Fruit fly (Drosophila melanogaster) whole organism, embryonic: Measurements from ENCODE around the gene sau.

ENCODE experiments used
- BEAF-32 ChIP-seq: fragments of 200-800 bp; sonication (Bioruptor generic); optimal IDR thresholded peaks from 3 replicates; lab custom pipeline; 2017; ENCODE audit warnings: missing biosample characterization, missing genetic modification characterization, mild to moderate bottlenecking, moderate library complexity, missing genetic modification reagents
- CG10147 ChIP-seq: fragments of 200-800 bp; sonication (Bioruptor generic); optimal IDR thresholded peaks from 2 replicates; lab custom pipeline; 2019; ENCODE audit warnings: missing biosample characterization, mild to moderate bottlenecking, missing genetic modification characterization, moderate library complexity
- CG14710 ChIP-seq: fragments of 200-800 bp; sonication (Bioruptor generic); optimal IDR thresholded peaks from 3 replicates; lab custom pipeline; 2019; ENCODE audit warnings: missing biosample characterization, mild to moderate bottlenecking, missing genetic modification characterization, moderate library complexity
- CG15479 ChIP-seq: fragments of 200-800 bp; sonication (Bioruptor generic); optimal IDR thresholded peaks from 3 replicates; lab custom pipeline; 2019; ENCODE audit warnings: missing biosample characterization, mild to moderate bottlenecking, missing genetic modification characterization, moderate library complexity
- CG17829 ChIP-seq: fragments of 200-800 bp; optimal IDR thresholded peaks from 2 replicates; lab custom pipeline; 2019; ENCODE audit warnings: missing biosample characterization, mild to moderate bottlenecking, missing genetic modification characterization, moderate library complexity
- CG2120 ChIP-seq: fragments of 200-800 bp; sonication (Bioruptor generic); optimal IDR thresholded peaks from 3 replicates; lab custom pipeline; 2016; ENCODE audit warnings: missing biosample characterization, missing genetic modification characterization
- CG34376 ChIP-seq: fragments of 200-800 bp; sonication (Bioruptor generic); optimal IDR thresholded peaks from 2 replicates; lab custom pipeline; 2018; ENCODE audit warnings: missing biosample characterization, mild to moderate bottlenecking, missing genetic modification characterization
- CG4282 ChIP-seq: fragments of 200-800 bp; sonication (Bioruptor generic); optimal IDR thresholded peaks from 2 replicates; lab custom pipeline; 2016; ENCODE audit warnings: missing biosample characterization, missing genetic modification characterization
- CG4360 ChIP-seq: fragments of 200-800 bp; sonication (Bioruptor generic); IDR thresholded peaks from 2 replicates; pipeline ENCODE4 v1.3.6; 2022; ENCODE audit warnings: missing biosample characterization, missing genetic modification characterization
- CG4617 ChIP-seq: fragments of 200-800 bp; sonication (Bioruptor generic); optimal IDR thresholded peaks from 3 replicates; lab custom pipeline; 2016; ENCODE audit warnings: missing biosample characterization, missing genetic modification characterization, borderline replicate concordance
- CG6791 ChIP-seq: fragments of 200-800 bp; sonication (Bioruptor generic); IDR thresholded peaks from 3 replicates; pipeline ENCODE4 v1.3.6; 2022; ENCODE audit warnings: missing biosample characterization, missing genetic modification characterization; ENCODE audit not compliant: partially characterized antibody
- CG7987 ChIP-seq: fragments of 200-800 bp; sonication (Bioruptor generic); optimal IDR thresholded peaks from 2 replicates; lab custom pipeline; 2018; ENCODE audit warnings: missing biosample characterization, mild to moderate bottlenecking, missing genetic modification characterization, moderate library complexity
- CG8290 ChIP-seq, 3 experiments: fragments of 200-800 bp; sonication (Bioruptor generic); optimal IDR thresholded peaks; 2 replicates each; lab custom pipeline; 2016 to 2019; ENCODE audit warnings: missing biosample characterization in 3 of 3, missing genetic modification characterization in 3 of 3, mild to moderate bottlenecking in 2 of 3, moderate library complexity in 1 of 3
- CHES-1-like ChIP-seq: fragments of 200-800 bp; sonication (Bioruptor generic); optimal IDR thresholded peaks from 2 replicates; lab custom pipeline; 2016; ENCODE audit warnings: missing biosample characterization, missing genetic modification characterization
- D19A ChIP-seq: fragments of 200-800 bp; optimal IDR thresholded peaks from 3 replicates; lab custom pipeline; 2019; ENCODE audit warnings: missing biosample characterization, mild to moderate bottlenecking, missing genetic modification characterization, moderate library complexity
- Dp ChIP-seq: fragments of 200-800 bp; sonication (Bioruptor generic); optimal IDR thresholded peaks from 2 replicates; lab custom pipeline; 2018; ENCODE audit warnings: missing biosample characterization, mild to moderate bottlenecking, missing genetic modification characterization, moderate library complexity
- HHEX ChIP-seq: fragments of 200-800 bp; sonication (Bioruptor generic); optimal IDR thresholded peaks from 3 replicates; lab custom pipeline; 2017; ENCODE audit warnings: missing biosample characterization, mild to moderate bottlenecking, missing genetic modification characterization, missing genetic modification reagents
- HmgZ ChIP-seq: fragments of 200-800 bp; sonication (Bioruptor generic); optimal IDR thresholded peaks from 2 replicates; lab custom pipeline; 2018; ENCODE audit warnings: missing biosample characterization, mild to moderate bottlenecking, missing genetic modification characterization
- MESR4 ChIP-seq: fragments of 200-800 bp; sonication (Bioruptor generic); optimal IDR thresholded peaks from 2 replicates; lab custom pipeline; 2018; ENCODE audit warnings: missing biosample characterization, mild to moderate bottlenecking, missing genetic modification characterization, moderate library complexity
- Max ChIP-seq: fragments of 200-800 bp; sonication (Bioruptor generic); optimal IDR thresholded peaks from 2 replicates; lab custom pipeline; 2016; ENCODE audit warnings: missing biosample characterization, mild to moderate bottlenecking, missing genetic modification characterization
- Rfx ChIP-seq: fragments of 200-800 bp; sonication (Bioruptor generic); IDR thresholded peaks from 2 replicates; pipeline ENCODE4 v1.3.6; 2022; ENCODE audit warnings: missing biosample characterization, missing genetic modification characterization
- Sry-δ ChIP-seq: fragments of 200-800 bp; sonication (Bioruptor generic); optimal IDR thresholded peaks from 2 replicates; lab custom pipeline; 2016; ENCODE audit warnings: missing biosample characterization, missing genetic modification characterization
- Stat92E ChIP-seq, 3 experiments: fragments of >200 bp in 2 of 3; fragments of 200-800 bp in 1 of 3; sonication (Bioruptor generic) in 1 of 3; optimal IDR thresholded peaks; 2 replicates each; lab custom pipeline; 2017 to 2019; ENCODE audit warnings: missing biosample characterization in 3 of 3, missing genetic modification characterization in 3 of 3, mild to moderate bottlenecking in 1 of 3, moderate library complexity in 1 of 3
- Xrp1 ChIP-seq: fragments of 200-800 bp; sonication (Bioruptor generic); IDR thresholded peaks from 2 replicates; pipeline ENCODE4 v1.3.6; 2022; ENCODE audit warnings: missing biosample characterization, missing genetic modification characterization
- amos ChIP-seq: fragments of 200-800 bp; sonication (Bioruptor generic); IDR thresholded peaks from 2 replicates; pipeline ENCODE4 v1.3.6; 2022; ENCODE audit warnings: missing biosample characterization, missing genetic modification characterization; ENCODE audit not compliant: partially characterized antibody
- caup ChIP-seq: fragments of 200-800 bp; sonication (Bioruptor generic); optimal IDR thresholded peaks from 3 replicates; lab custom pipeline; 2017; ENCODE audit warnings: missing biosample characterization, mild to moderate bottlenecking, missing genetic modification characterization, moderate library complexity; ENCODE audit not compliant: severe bottlenecking
- cg ChIP-seq: fragments of 200-800 bp; sonication (Bioruptor generic); optimal IDR thresholded peaks from 3 replicates; lab custom pipeline; 2019; ENCODE audit warnings: missing biosample characterization, mild to moderate bottlenecking, missing genetic modification characterization, moderate library complexity
- cwo ChIP-seq: fragments of 200-800 bp; sonication (Bioruptor generic); optimal IDR thresholded peaks from 3 replicates; lab custom pipeline; 2017; ENCODE audit warnings: missing biosample characterization, missing genetic modification characterization, mild to moderate bottlenecking, moderate library complexity, missing genetic modification reagents
- dm ChIP-seq: fragments of 200-800 bp; sonication (Bioruptor generic); optimal IDR thresholded peaks from 3 replicates; lab custom pipeline; 2016; ENCODE audit warnings: missing biosample characterization, missing genetic modification characterization
- fd102C ChIP-seq: fragments of 200-800 bp; sonication (Bioruptor generic); optimal IDR thresholded peaks from 2 replicates; lab custom pipeline; 2018; ENCODE audit warnings: missing biosample characterization, mild to moderate bottlenecking, missing genetic modification characterization, moderate library complexity
- gro ChIP-seq: fragments of 200-800 bp; sonication (Bioruptor generic); optimal IDR thresholded peaks from 2 replicates; lab custom pipeline; 2016; ENCODE audit warnings: missing biosample characterization, missing genetic modification characterization
- hkb ChIP-seq, 2 experiments: fragments of 200-800 bp in 1 of 2; fragments of >200 bp in 1 of 2; sonication (Bioruptor generic) in 1 of 2; IDR thresholded peaks in 1 of 2; optimal IDR thresholded peaks in 1 of 2; 2 replicates each; pipeline versions ENCODE4 v1.3.6 to Lab custom; 2017 to 2022; ENCODE audit warnings: missing biosample characterization in 1 of 2, missing genetic modification characterization in 1 of 2
- insv ChIP-seq, 2 experiments: fragments of 200-800 bp; sonication (Bioruptor generic); optimal IDR thresholded peaks; 3 replicates each; lab custom pipeline; 2016 to 2018; ENCODE audit warnings: missing biosample characterization in 2 of 2, missing genetic modification characterization in 2 of 2
- inv ChIP-seq: fragments of 200-800 bp; sonication (Bioruptor generic); IDR thresholded peaks from 2 replicates; pipeline ENCODE4 v1.3.6; 2022; ENCODE audit warnings: missing biosample characterization, missing genetic modification characterization; ENCODE audit not compliant: partially characterized antibody
- lbe ChIP-seq: fragments of 200-800 bp; sonication (Bioruptor generic); optimal IDR thresholded peaks from 2 replicates; lab custom pipeline; 2016; ENCODE audit warnings: missing biosample characterization, mild to moderate bottlenecking, missing genetic modification characterization
- nerfin-1 ChIP-seq: fragments of 200-800 bp; sonication (Bioruptor generic); optimal IDR thresholded peaks from 3 replicates; lab custom pipeline; 2019; ENCODE audit warnings: missing biosample characterization, mild to moderate bottlenecking, missing genetic modification characterization, moderate library complexity
- phol ChIP-seq: fragments of 200-800 bp; sonication (Bioruptor generic); optimal IDR thresholded peaks from 3 replicates; lab custom pipeline; 2018; ENCODE audit warnings: missing biosample characterization, mild to moderate bottlenecking, missing genetic modification characterization, moderate library complexity
- pros ChIP-seq: fragments of 200-800 bp; sonication (Bioruptor generic); optimal IDR thresholded peaks from 3 replicates; lab custom pipeline; 2019; ENCODE audit warnings: missing biosample characterization, mild to moderate bottlenecking, missing genetic modification characterization, moderate library complexity
- salm ChIP-seq: fragments of 200-800 bp; sonication (Bioruptor generic); optimal IDR thresholded peaks from 2 replicates; lab custom pipeline; 2018; ENCODE audit warnings: missing biosample characterization, mild to moderate bottlenecking, missing genetic modification characterization
- scrt ChIP-seq: fragments of 200-800 bp; sonication (Bioruptor generic); optimal IDR thresholded peaks from 2 replicates; lab custom pipeline; 2018; ENCODE audit warnings: missing biosample characterization, mild to moderate bottlenecking, missing genetic modification characterization, moderate library complexity
- sqz ChIP-seq: fragments of 200-800 bp; sonication (Bioruptor generic); optimal IDR thresholded peaks from 3 replicates; lab custom pipeline; 2018; ENCODE audit warnings: missing biosample characterization, mild to moderate bottlenecking, missing genetic modification characterization
- ssp ChIP-seq: fragments of 200-800 bp; sonication (Bioruptor generic); IDR thresholded peaks from 2 replicates; pipeline ENCODE4 v1.3.6; 2022; ENCODE audit warnings: missing biosample characterization, missing genetic modification characterization
- stwl ChIP-seq: fragments of 200-800 bp; sonication (Bioruptor generic); optimal IDR thresholded peaks from 3 replicates; lab custom pipeline; 2018; ENCODE audit warnings: missing biosample characterization, mild to moderate bottlenecking, missing genetic modification characterization, moderate library complexity
- unc-4 ChIP-seq: fragments of 200-800 bp; sonication (Bioruptor generic); IDR thresholded peaks from 2 replicates; pipeline ENCODE4 v1.3.6; 2022; ENCODE audit warnings: missing biosample characterization, missing genetic modification characterization; ENCODE audit not compliant: partially characterized antibody
- zen ChIP-seq: fragments of 200-800 bp; sonication (Bioruptor generic); optimal IDR thresholded peaks from 3 replicates; lab custom pipeline; 2018; ENCODE audit warnings: missing biosample characterization, mild to moderate bottlenecking, missing genetic modification characterization, moderate library complexity

sau gene

DNA sequence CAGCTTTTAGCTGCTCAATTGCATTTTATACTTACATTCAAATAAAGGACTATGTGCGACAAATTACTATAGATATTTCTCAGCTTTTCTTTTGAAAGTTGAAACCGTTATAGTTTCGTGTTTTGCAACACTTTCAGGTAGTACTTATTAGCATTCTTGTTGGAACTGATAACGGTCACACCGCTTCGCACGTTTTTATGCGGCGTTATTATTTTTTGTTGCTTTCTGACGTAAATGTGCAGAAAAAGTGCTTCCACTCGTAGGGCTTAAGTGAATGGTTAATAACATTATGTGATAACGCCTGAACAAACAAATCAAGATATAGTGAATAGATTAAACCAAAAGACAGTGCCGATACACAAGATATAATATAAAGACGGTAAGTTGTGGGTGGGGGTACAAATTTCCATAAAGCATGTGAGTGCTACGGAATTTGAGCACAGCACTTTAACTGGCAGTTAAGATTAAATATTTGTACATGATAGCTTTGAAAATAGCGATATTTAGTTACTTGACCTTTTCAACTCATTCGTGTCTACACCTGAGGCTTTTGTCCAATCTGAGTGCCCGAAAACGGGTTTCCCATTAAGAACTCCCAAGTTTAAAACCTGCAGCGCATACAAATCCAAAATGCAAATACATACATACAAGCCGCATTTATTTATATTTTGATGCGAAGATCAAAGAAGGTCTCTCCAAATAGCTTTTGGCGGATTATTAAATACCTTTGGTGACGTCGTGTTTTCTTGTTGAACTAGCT lies 5.4 kb upstream of the sau start, which contains the start of gene papi (continued):
- TF ChIP-seq CG4360 (GFP tag; lab: Robert Waterston, UW) (0 out of 2 replicates have a peak, but pooled peaks have one; percentile 38), Rfx (GFP tag; lab: Robert Waterston, UW) (peak; percentile 8; the same call in 1 of the 2 replicates), fd102C (GFP tag; lab: Kevin White, UChicago) (no peak), CG14710 (tag; lab: Kevin White, UChicago) (peak; percentile 68), Sry-δ (GFP tag; lab: Kevin White, UChicago) (peak; percentile 26), sqz (GFP tag; lab: Kevin White, UChicago) (peak; percentile 66), CG2120 (GFP tag; lab: Kevin White, UChicago) (peak; percentile 38), caup (GFP tag; lab: Kevin White, UChicago) (no peak), CG17829 (tag; lab: Kevin White, UChicago) (peak; percentile 13), nerfin-1 (tag; lab: Kevin White, UChicago) (peak; percentile 90), CG8290 (GFP tag; optimal IDR thresholded peaks at IDR 0.05; lab: Kevin White, UChicago) (no peak), CG8290 (tag; optimal IDR thresholded peaks at IDR 0.05; lab: Kevin White, UChicago) (peak in 1 of 2 experiments; percentile 34), hkb (optimal IDR thresholded peaks at IDR 0.05; lab: Kevin White, UChicago) (no peak), hkb (GFP tag; IDR thresholded peaks at IDR 0.05; lab: Robert Waterston, UW) (peak; percentile 9; the same call in 1 of the 2 replicates), stwl (tag; lab: Kevin White, UChicago) (peak; percentile 46), dm (peak; percentile 67), Max (GFP tag; lab: Kevin White, UChicago) (peak; percentile 69), CG7987 (GFP tag; lab: Kevin White, UChicago) (peak; percentile 38), inv (GFP tag; lab: Robert Waterston, UW) (no peak), CHES-1-like (peak; percentile 27), cwo (GFP tag; lab: Kevin White, UChicago) (peak; percentile 66), Xrp1 (GFP tag; lab: Robert Waterston, UW) (no peak), unc-4 (GFP tag; lab: Robert Waterston, UW) (no peak), ssp (no peak), HmgZ (tag; lab: Kevin White, UChicago) (peak; percentile 52), MESR4 (GFP tag; lab: Kevin White, UChicago) (peak; percentile 62), gro (peak; percentile 31), zen (tag; lab: Kevin White, UChicago) (no peak), BEAF-32 (GFP tag; lab: Kevin White, UChicago) (peak; percentile 20), scrt (GFP tag; lab: Kevin White, UChicago) (peak; percentile 19), Stat92E (GFP tag; optimal IDR thresholded peaks at IDR 0.05; lab: Kevin White, UChicago) (no peak), CG15479 (GFP tag; lab: Kevin White, UChicago) (no peak), pros (no peak), CG10147 (peak; percentile 32), HHEX (GFP tag; lab: Kevin White, UChicago) (no peak), cg (GFP tag; lab: Kevin White, UChicago) (peak; percentile 13), salm (tag; lab: Kevin White, UChicago) (peak; percentile 6), phol (tag; lab: Kevin White, UChicago) (peak; percentile 3), CG4617 (GFP tag; lab: Kevin White, UChicago) (peak; percentile 47), CG34376 (peak; percentile 44), CG4282 (GFP tag; lab: Kevin White, UChicago) (no peak), insv (GFP tag; optimal IDR thresholded peaks at IDR 0.05; lab: Kevin White, UChicago) (peak in 1 of 2 experiments; percentile 92), lbe (GFP tag; lab: Kevin White, UChicago) (peak; percentile 31), amos (GFP tag; lab: Robert Waterston, UW) (no peak; the same call in 1 of the 2 replicates), D19A (tag; lab: Kevin White, UChicago) (no peak), CG6791 (GFP tag; lab: Robert Waterston, UW) (0 out of 3 replicates have a peak, but pooled peaks have one; percentile 21), Dp (GFP tag; lab: Kevin White, UChicago) (peak; percentile 27)
